Worm (Caenorhabditis elegans) whole organism, mixed stage, embryonic: Measurements from ENCODE around the gene Y102A5C.27.
"Not testable (repeated sequence)": the region's sequence is repeated elsewhere in the genome, so short reads cannot be mapped to it uniquely, and the experiment has no call there.

ENCODE experiments used
- ces-1 ChIP-seq: fragments of 150-350 bp; optimal IDR thresholded peaks from 2 replicates; lab custom pipeline; 2014; ENCODE audit warnings: missing biosample characterization, missing genetic modification reagents, missing genetic modification characterization
- ham-2 ChIP-seq: fragments of 200-800 bp; sonication (Bioruptor generic); optimal IDR thresholded peaks from 2 replicates; lab custom pipeline; 2018; ENCODE audit warnings: mild to moderate bottlenecking, missing genetic modification characterization, missing compliant biosample characterization
- mls-2 ChIP-seq: sonication (generic microtip); optimal IDR thresholded peaks from 2 replicates; lab custom pipeline; 2016; ENCODE audit warnings: mild to moderate bottlenecking, missing genetic modification characterization, moderate library complexity, missing compliant biosample characterization
- nhr-12 ChIP-seq: fragments of 150-350 bp; optimal IDR thresholded peaks from 2 replicates; lab custom pipeline; 2014; ENCODE audit warnings: missing biosample characterization, missing genetic modification characterization
- pha-4 ChIP-seq: fragments of 150-350 bp; optimal IDR thresholded peaks from 2 replicates; lab custom pipeline; 2018; ENCODE audit warnings: missing biosample characterization, missing genetic modification reagents, missing genetic modification characterization
- snpc-4 ChIP-seq: fragments of 150-350 bp; optimal IDR thresholded peaks from 2 replicates; lab custom pipeline; 2014; ENCODE audit warnings: missing biosample characterization, missing genetic modification characterization

DNA sequence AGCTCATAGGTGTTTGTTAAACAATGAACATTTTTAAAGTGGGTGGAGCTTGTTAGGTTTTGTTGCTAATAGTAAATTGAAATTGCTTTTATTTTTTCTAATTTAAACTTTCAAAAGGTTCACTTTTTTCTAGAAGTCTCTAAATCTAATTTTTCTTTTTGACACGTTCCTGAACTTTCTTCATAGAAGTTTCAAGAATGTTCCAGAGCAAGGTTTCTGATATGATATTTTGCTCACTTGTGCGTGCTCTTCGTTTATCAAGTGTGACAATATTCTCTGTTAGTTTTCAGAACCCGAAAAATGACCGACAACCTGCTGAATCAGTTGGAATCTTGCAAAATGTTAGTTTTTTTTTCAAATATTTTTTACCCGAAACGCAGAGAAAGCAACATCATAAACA is 49.8 kb downstream of the Y102A5C.27 start, which contains the start of gene fbxa-148:
- TF ChIP-seq ham-2 (GFP tag; lab: Kevin White, UChicago); mls-2 (tag; lab: Kevin White, UChicago); nhr-12 (tag; lab: Kevin White, UChicago); snpc-4 (tag; lab: Kevin White, UChicago); ces-1; pha-4 (tag; lab: Kevin White, UChicago): not testable (repeated sequence)
